Fruit fly (Drosophila melanogaster): ENCODE data around the gene CG34238.

dm6 chr3L:10672540-10672939 lies 46.2 kb downstream of the CG34238 start:
- TF ChIP-seq cnc (optimal IDR thresholded peaks at IDR 0.05) (no peak), CG5204 (GFP tag; optimal IDR thresholded peaks at IDR 0.05) (no peak), kay (GFP tag; ENCODE audit: borderline replicate concordance) (no peak)

Data from whole organism, adult.